Worm (Caenorhabditis elegans): Measurements from ENCODE around the gene C07G3.15.

- TF ChIP-seq mel-28 (tag; optimal IDR thresholded peaks at IDR 0.05; ENCODE audit: borderline replicate concordance) (no peak), ceh-40 (GFP tag; IDR thresholded peaks at IDR 0.05) (no peak), Y95B8A.8 (GFP tag; IDR thresholded peaks at IDR 0.05) (no peak), atf-7 (tag; optimal IDR thresholded peaks at IDR 0.05) (no peak), D2030.7 (GFP tag; IDR thresholded peaks at IDR 0.05) (no peak)
Measured at ce11 chrV:3523262-3523661, 26.5 kb upstream of the C07G3.15 start, which contains the start of gene irg-1.

All from whole organism, young adult.